Worm (Caenorhabditis elegans): ENCODE results near the gene dcap-2.

ce11 chrIV:13557393-13557792 is 35.7 kb upstream of the dcap-2 start:
- TF ChIP-seq tbx-2 (tag; optimal IDR thresholded peaks at IDR 0.05) (no peak), elt-4 (tag; optimal IDR thresholded peaks at IDR 0.05) (no peak), gmeb-2 (tag; optimal IDR thresholded peaks at IDR 0.05) (no peak)
